Worm (Caenorhabditis elegans) whole organism, early embryonic: Measurements from ENCODE around the gene Y6E2A.7.

ENCODE experiments used
- B0310.2 ChIP-seq: sonication (generic microtip); optimal IDR thresholded peaks from 2 replicates; lab custom pipeline; 2016; ENCODE audit warnings: mild to moderate bottlenecking, missing genetic modification characterization, missing compliant biosample characterization
- F13C5.2 ChIP-seq: sonication (generic microtip); optimal IDR thresholded peaks from 2 replicates; lab custom pipeline; 2017; ENCODE audit warnings: mild to moderate bottlenecking, missing genetic modification characterization, inconsistent platforms, missing compliant biosample characterization
- ama-1 ChIP-seq: fragments of 150-350 bp; optimal IDR thresholded peaks from 2 replicates; lab custom pipeline; 2014
- ceh-13 ChIP-seq: fragments of 200-800 bp; sonication (Bioruptor generic); optimal IDR thresholded peaks from 2 replicates; lab custom pipeline; 2018; ENCODE audit warnings: mild to moderate bottlenecking, missing genetic modification characterization, missing compliant biosample characterization
- ceh-36 ChIP-seq: sonication (generic microtip); optimal IDR thresholded peaks from 2 replicates; lab custom pipeline; 2016; ENCODE audit warnings: missing genetic modification characterization, inconsistent platforms, missing compliant biosample characterization
- hnd-1 ChIP-seq: sonication (generic microtip); optimal IDR thresholded peaks from 2 replicates; lab custom pipeline; 2016; ENCODE audit warnings: missing genetic modification characterization, missing compliant biosample characterization
- pes-1 ChIP-seq: fragments of 200-800 bp; sonication (Bioruptor generic); IDR thresholded peaks from 2 replicates; pipeline ENCODE4 v1.3.6; 2022; ENCODE audit warnings: missing genetic modification reagents, missing genetic modification characterization, missing compliant biosample characterization
- scrt-1 ChIP-seq: fragments of 200-800 bp; sonication (Bioruptor generic); IDR thresholded peaks from 2 replicates; pipeline ENCODE4 v1.3.6; 2022; ENCODE audit warnings: missing genetic modification characterization, missing compliant biosample characterization
- sea-1 ChIP-seq: fragments of 200-800 bp; sonication (Bioruptor generic); conservative IDR thresholded peaks from 2 replicates; pipeline ENCODE4 v1.3.6; 2022; ENCODE audit warnings: missing genetic modification characterization, missing compliant biosample characterization

DNA sequence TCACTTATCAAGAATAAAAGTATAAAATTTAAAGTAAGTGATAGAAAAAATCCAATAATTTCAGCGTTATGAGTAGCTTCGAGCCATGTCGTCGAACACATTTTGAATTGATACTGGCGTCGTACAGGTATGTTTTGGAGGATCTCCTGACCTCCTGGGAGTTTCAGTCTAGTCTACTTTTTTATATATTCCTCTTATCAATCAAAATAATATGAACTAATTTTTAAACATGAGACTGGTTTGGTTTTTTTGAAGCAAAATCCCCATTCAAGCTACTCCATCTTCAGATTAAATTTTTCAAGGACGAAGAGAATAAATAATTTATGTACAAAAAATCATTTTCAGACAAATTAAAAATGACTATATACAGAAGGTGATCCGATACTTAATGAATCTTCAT is 7.8 kb upstream of the Y6E2A.7 start, which contains the start of gene str-101:
- no peak for TF ChIP-seq ceh-36 (tag; lab: Kevin White, UChicago)
- no peak for TF ChIP-seq ama-1
- TF ChIP-seq pes-1: no peak
- TF ChIP-seq F13C5.2 (tag; lab: Kevin White, UChicago): no peak
- no peak for TF ChIP-seq scrt-1
- TF ChIP-seq B0310.2 (tag; lab: Kevin White, UChicago): no peak
- TF ChIP-seq hnd-1: no peak
- TF ChIP-seq ceh-13 (GFP tag; lab: Kevin White, UChicago): no peak
- no peak for TF ChIP-seq sea-1 (GFP tag; lab: Robert Waterston, UW)
